Worm (Caenorhabditis elegans): ENCODE measurements around the gene droe-4.

- TF ChIP-seq him-1 (tag; optimal IDR thresholded peaks at IDR 0.05) (peak; percentile 68), dao-5 (tag; optimal IDR thresholded peaks at IDR 0.05) (no peak), W03F9.2 (tag; optimal IDR thresholded peaks at IDR 0.05) (peak; percentile 77)
Observed at ce11 chrV:14012002-14012554, 19.6 kb downstream of the droe-4 start, which contains the start of the genes ddx-17 and aip-1.
